Worm (Caenorhabditis elegans): ENCODE data around the gene ZK1320.2.

The ZK1320.2 gene

DNA sequence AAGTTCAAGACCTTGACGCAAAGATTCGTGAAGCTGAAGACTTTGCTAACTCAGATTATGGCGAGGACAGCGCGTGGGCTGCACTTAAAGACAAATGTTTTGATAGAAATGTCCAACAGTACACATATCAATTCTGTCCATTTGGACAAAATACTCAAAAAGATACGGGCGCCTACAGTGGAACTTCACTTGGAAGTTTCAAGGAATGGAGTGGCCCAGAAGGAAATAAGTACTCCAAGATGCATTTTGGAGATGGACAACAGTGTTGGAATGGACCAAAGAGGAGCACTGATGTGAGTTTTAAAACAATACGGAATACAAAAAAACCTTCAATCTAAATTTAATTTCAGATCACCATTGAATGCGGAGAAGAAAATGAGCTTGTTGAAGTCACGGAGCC, 32.9 kb downstream of the ZK1320.2 start:
- TF ChIP-seq vab-7 (GFP tag; IDR thresholded peaks at IDR 0.05) (no peak), unc-62 (GFP tag; optimal IDR thresholded peaks at IDR 0.05 in 1 of 2) (peak in 1 of 2 experiments; percentile 94), unc-62 (tag; optimal IDR thresholded peaks at IDR 0.05) (no peak)

DNA sequence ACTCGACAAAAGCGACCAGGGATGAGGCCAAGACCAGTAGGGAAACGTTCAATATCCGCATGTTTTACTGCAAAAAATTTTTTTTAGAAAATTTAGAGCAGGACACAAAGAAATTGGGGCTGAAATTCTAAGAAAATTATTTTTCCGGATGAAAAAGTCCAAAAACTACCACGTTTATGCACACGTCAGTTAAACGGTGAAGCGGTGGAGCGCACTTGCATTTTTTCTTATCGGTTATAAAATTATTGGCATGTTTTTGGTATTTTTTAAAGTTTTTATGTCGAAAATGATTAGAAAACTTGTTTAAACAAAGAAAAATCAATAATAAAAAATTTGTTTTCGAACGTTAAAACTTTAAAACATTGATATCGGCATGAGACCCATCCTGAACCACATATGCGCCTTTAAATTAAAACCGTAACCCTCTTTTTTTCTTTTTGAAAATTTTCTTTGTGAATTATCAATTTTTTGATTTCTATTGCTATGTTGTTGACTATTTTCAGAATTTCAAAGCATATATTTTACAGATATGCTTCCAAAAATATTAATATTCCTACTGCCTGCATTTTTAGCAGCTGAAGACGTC, 34.6 kb downstream of the ZK1320.2 start, which contains the start of the genes dnj-20 and ZK1307.8:
Gene dnj-20, minus strand, starts transcription at position 67 of the 586 bp plus-strand sequence.
Gene ZK1307.8, plus strand, starts transcription at position 504 of the 586 bp plus-strand sequence.
- TF ChIP-seq dve-1 (tag; optimal IDR thresholded peaks at IDR 0.05; ENCODE audit: insufficient read depth) (no peak), mxl-3 (GFP tag; optimal IDR thresholded peaks at IDR 0.05) (peak; percentile 5), lin-38 (GFP tag; IDR thresholded peaks at IDR 0.05) (peak; percentile 73), mes-2 (tag; optimal IDR thresholded peaks at IDR 0.05; ENCODE audit: poor library complexity, severe bottlenecking) (peak; percentile 40), mep-1 (tag; optimal IDR thresholded peaks at IDR 0.05) (peak; percentile 24), F26F4.8 (GFP tag; conservative IDR thresholded peaks at IDR 0.05) (no peak), dmd-9 (GFP tag; IDR thresholded peaks at IDR 0.05) (no peak), aly-2 (tag; optimal IDR thresholded peaks at IDR 0.05) (no peak), aha-1 (tag) (no peak), nhr-10 (tag; optimal IDR thresholded peaks at IDR 0.05) (no peak), hlh-30 (tag; optimal IDR thresholded peaks at IDR 0.05; ENCODE audit: insufficient read depth) (peak; percentile 1), lsy-2 (tag; optimal IDR thresholded peaks at IDR 0.05) (peak in 1 of 2 experiments; percentile 56), ZK337.2 (GFP tag; IDR thresholded peaks at IDR 0.05) (no peak), ceh-28 (tag; optimal IDR thresholded peaks at IDR 0.05) (no peak), daf-8 (GFP tag; IDR thresholded peaks at IDR 0.05) (no peak), hmg-1.1 (GFP tag; IDR thresholded peaks at IDR 0.05) (no peak), nhr-11 (tag; optimal IDR thresholded peaks at IDR 0.05) (peak; percentile 23), lir-3 (tag; optimal IDR thresholded peaks at IDR 0.05) (no peak), lim-7 (GFP tag; IDR thresholded peaks at IDR 0.05) (no peak), pqm-1 (tag; optimal IDR thresholded peaks at IDR 0.05) (peak; percentile 25), hlh-11 (tag; optimal IDR thresholded peaks at IDR 0.05) (no peak), dpl-1 (GFP tag; optimal IDR thresholded peaks at IDR 0.05) (peak; percentile 22), ama-1 (optimal IDR thresholded peaks at IDR 0.05) (no peak), daf-16 (GFP tag; optimal IDR thresholded peaks at IDR 0.05) (no peak), daf-16 (tag; optimal IDR thresholded peaks at IDR 0.05) (peak; percentile 63), arid-1 (GFP tag; conservative IDR thresholded peaks at IDR 0.05) (no peak)

- TF ChIP-seq tra-1 (GFP tag; IDR thresholded peaks at IDR 0.05) = peak; percentile 52
- TF ChIP-seq unc-130 (GFP tag; optimal IDR thresholded peaks at IDR 0.05) = no peak
- TF ChIP-seq daf-16 (GFP tag; optimal IDR thresholded peaks at IDR 0.05) = peak in 1 of 2 experiments; percentile 34
- peak; percentile 29 for TF ChIP-seq daf-16 (tag; optimal IDR thresholded peaks at IDR 0.05)
- TF ChIP-seq hif-1 (tag; optimal IDR thresholded peaks at IDR 0.05) = peak in 1 of 2 experiments; percentile 12
- 0 out of 2 replicates have a peak, but pooled peaks have one; percentile 27 for TF ChIP-seq snpc-1.2 (GFP tag; IDR thresholded peaks at IDR 0.05)
- TF ChIP-seq nhr-11 (tag; optimal IDR thresholded peaks at IDR 0.05) = peak; percentile 22
- TF ChIP-seq unc-62 (GFP tag; optimal IDR thresholded peaks at IDR 0.05 in 1 of 2) = peak in 1 of 2 experiments; percentile 61
- TF ChIP-seq unc-62 (tag; optimal IDR thresholded peaks at IDR 0.05) = no peak
- TF ChIP-seq egl-27 (tag; optimal IDR thresholded peaks at IDR 0.05) = no peak
- TF ChIP-seq T20F7.1 (GFP tag; optimal IDR thresholded peaks at IDR 0.05) = peak; percentile 56
- TF ChIP-seq lin-15B (tag; optimal IDR thresholded peaks at IDR 0.05) = no peak
- no peak for TF ChIP-seq F49E8.2 (tag; optimal IDR thresholded peaks at IDR 0.05; ENCODE audit: borderline replicate concordance)
- TF ChIP-seq nhr-28 (tag; optimal IDR thresholded peaks at IDR 0.05) = peak; percentile 61
- TF ChIP-seq mes-2 (tag; optimal IDR thresholded peaks at IDR 0.05; ENCODE audit: poor library complexity, severe bottlenecking) = peak; percentile 12
- peak; percentile 28; the same call in 1 of the 2 replicates for TF ChIP-seq lin-1 (GFP tag; IDR thresholded peaks at IDR 0.05)
- peak; percentile 92 for TF ChIP-seq hlh-30 (tag; optimal IDR thresholded peaks at IDR 0.05; ENCODE audit: insufficient read depth)
- TF ChIP-seq nhr-102 (tag; optimal IDR thresholded peaks at IDR 0.05) = peak; percentile 1
- TF ChIP-seq mep-1 (tag; optimal IDR thresholded peaks at IDR 0.05) = peak; percentile 39
- TF ChIP-seq hlh-11 (tag; optimal IDR thresholded peaks at IDR 0.05) = peak; percentile 73
- no peak for TF ChIP-seq skn-1 (tag; optimal IDR thresholded peaks at IDR 0.05)
- TF ChIP-seq mdl-1 (tag; optimal IDR thresholded peaks at IDR 0.05) = peak in 1 of 2 experiments; percentile 68
- peak; percentile 76 for TF ChIP-seq dmd-6 (GFP tag; IDR thresholded peaks at IDR 0.05)
- peak; percentile 17; the same call in 1 of the 2 replicates for TF ChIP-seq pha-4 (GFP tag; IDR thresholded peaks at IDR 0.05)
- TF ChIP-seq pha-4 (tag; optimal IDR thresholded peaks at IDR 0.05) = peak; percentile 59
- TF ChIP-seq dve-1 (tag; optimal IDR thresholded peaks at IDR 0.05; ENCODE audit: insufficient read depth) = peak; percentile 63
- no peak for TF ChIP-seq madf-5 (GFP tag; IDR thresholded peaks at IDR 0.05)
These were observed 36.9 kb downstream of the ZK1320.2 start for ce11 chrII:9621913-9622348.

All from whole organism, L4 larva.